Fruit fly (Drosophila melanogaster) whole organism, embryonic: ENCODE measurements around the gene CG32192.

ENCODE experiments used
- CG10366 ChIP-seq: fragments of 200-800 bp; sonication (Bioruptor generic); IDR thresholded peaks from 2 replicates; pipeline ENCODE4 v1.3.6; 2022; ENCODE audit warnings: missing biosample characterization, missing genetic modification characterization
- CG11085 ChIP-seq: fragments of 200-800 bp; sonication (Bioruptor generic); IDR thresholded peaks from 2 replicates; pipeline ENCODE4 v1.3.6; 2022; ENCODE audit warnings: missing biosample characterization, missing genetic modification characterization
- CG14860 ChIP-seq: fragments of 200-800 bp; sonication (Bioruptor generic); IDR thresholded peaks from 3 replicates; pipeline ENCODE4 v1.3.6; 2022; ENCODE audit warnings: missing biosample characterization, missing genetic modification characterization; ENCODE audit not compliant: partially characterized antibody
- CG15011 ChIP-seq: fragments of 200-800 bp; sonication (Bioruptor generic); optimal IDR thresholded peaks from 3 replicates; lab custom pipeline; 2018; ENCODE audit warnings: missing biosample characterization, mild to moderate bottlenecking, missing genetic modification characterization
- CG18764 ChIP-seq: fragments of 200-800 bp; sonication (Bioruptor generic); optimal IDR thresholded peaks from 3 replicates; lab custom pipeline; 2016; ENCODE audit warnings: missing biosample characterization, missing genetic modification characterization
- CG31388 ChIP-seq: fragments of 200-800 bp; sonication (Bioruptor generic); optimal IDR thresholded peaks from 2 replicates; lab custom pipeline; 2016; ENCODE audit warnings: missing biosample characterization, missing genetic modification characterization
- CG3726 ChIP-seq: fragments of 200-800 bp; sonication (Bioruptor generic); IDR thresholded peaks from 3 replicates; pipeline ENCODE4, ENCODE4 v1.3.6; 2022; ENCODE audit warnings: missing biosample characterization, missing genetic modification characterization
- CG3838 ChIP-seq: fragments of 200-800 bp; sonication (Bioruptor generic); optimal IDR thresholded peaks from 3 replicates; lab custom pipeline; 2016; ENCODE audit warnings: missing biosample characterization, missing genetic modification characterization
- CG6765 ChIP-seq: fragments of 200-800 bp; sonication (Bioruptor generic); optimal IDR thresholded peaks from 3 replicates; lab custom pipeline; 2017; ENCODE audit warnings: missing biosample characterization, mild to moderate bottlenecking, missing genetic modification characterization
- CG7271 ChIP-seq: fragments of 200-800 bp; sonication (Bioruptor generic); optimal IDR thresholded peaks from 2 replicates; lab custom pipeline; 2018; ENCODE audit warnings: missing biosample characterization, mild to moderate bottlenecking, missing genetic modification characterization, moderate library complexity
- CHES-1-like ChIP-seq: fragments of 200-800 bp; sonication (Bioruptor generic); optimal IDR thresholded peaks from 2 replicates; lab custom pipeline; 2016; ENCODE audit warnings: missing biosample characterization, missing genetic modification characterization
- CoRest ChIP-seq: fragments of 200-800 bp; sonication (Bioruptor generic); optimal IDR thresholded peaks from 3 replicates; lab custom pipeline; 2018; ENCODE audit warnings: missing biosample characterization, mild to moderate bottlenecking, missing genetic modification characterization, moderate library complexity
- Dbx ChIP-seq: fragments of 200-800 bp; sonication (Bioruptor generic); IDR thresholded peaks from 3 replicates; pipeline ENCODE4 v1.3.6; 2022; ENCODE audit warnings: missing biosample characterization, missing genetic modification characterization
- HLH4C ChIP-seq: fragments of 200-800 bp; sonication (Bioruptor generic); IDR thresholded peaks from 3 replicates; pipeline ENCODE4 v1.3.6; 2022; ENCODE audit warnings: missing biosample characterization, missing genetic modification characterization; ENCODE audit not compliant: partially characterized antibody
- Neu2 ChIP-seq: fragments of 200-800 bp; sonication (Bioruptor generic); optimal IDR thresholded peaks from 3 replicates; lab custom pipeline; 2016; ENCODE audit warnings: missing biosample characterization, missing genetic modification characterization, borderline replicate concordance
- Oaz ChIP-seq: fragments of 200-800 bp; sonication (Bioruptor generic); IDR thresholded peaks from 2 replicates; pipeline ENCODE4 v1.3.6; 2022; ENCODE audit warnings: missing biosample characterization, missing genetic modification characterization
- Vsx1 ChIP-seq: fragments of 200-800 bp; sonication (Bioruptor generic); optimal IDR thresholded peaks from 2 replicates; lab custom pipeline; 2017; ENCODE audit warnings: missing biosample characterization, mild to moderate bottlenecking, missing genetic modification characterization, missing genetic modification reagents
- btn ChIP-seq: fragments of 200-800 bp; sonication (Bioruptor generic); optimal IDR thresholded peaks from 2 replicates; lab custom pipeline; 2016; ENCODE audit warnings: missing biosample characterization, missing genetic modification characterization
- disco-r ChIP-seq: fragments of 200-800 bp; sonication (Bioruptor generic); optimal IDR thresholded peaks from 2 replicates; lab custom pipeline; 2016; ENCODE audit warnings: missing biosample characterization, missing genetic modification characterization
- esg ChIP-seq: fragments of 200-800 bp; sonication (Bioruptor generic); conservative IDR thresholded peaks from 2 replicates; pipeline ENCODE4 v1.3.6; 2022; ENCODE audit warnings: missing biosample characterization, missing genetic modification characterization
- ftz-f1 ChIP-seq: fragments of 200-800 bp; sonication (Bioruptor generic); optimal IDR thresholded peaks from 2 replicates; lab custom pipeline; 2016; ENCODE audit warnings: missing biosample characterization, missing genetic modification characterization
- ind ChIP-seq: fragments of 200-800 bp; sonication (Bioruptor generic); optimal IDR thresholded peaks from 3 replicates; lab custom pipeline; 2016; ENCODE audit warnings: missing biosample characterization, missing genetic modification characterization
- org-1 ChIP-seq: fragments of 200-800 bp; sonication (Bioruptor generic); optimal IDR thresholded peaks from 2 replicates; lab custom pipeline; 2017; ENCODE audit warnings: missing biosample characterization, missing genetic modification characterization
- ro ChIP-seq: fragments of 200-800 bp; sonication (Bioruptor generic); IDR thresholded peaks from 2 replicates; pipeline ENCODE4 v1.3.6; 2022; ENCODE audit warnings: missing biosample characterization, missing genetic modification characterization
- salm ChIP-seq: fragments of 200-800 bp; sonication (Bioruptor generic); optimal IDR thresholded peaks from 2 replicates; lab custom pipeline; 2018; ENCODE audit warnings: missing biosample characterization, mild to moderate bottlenecking, missing genetic modification characterization
- sens ChIP-seq: fragments of 200-800 bp; sonication (Bioruptor generic); peaks from one replicate; lab custom pipeline; 2016; ENCODE audit warnings: missing biosample characterization, missing genetic modification characterization
- sr ChIP-seq: fragments of 200-800 bp; sonication (Bioruptor generic); IDR thresholded peaks from 3 replicates; pipeline ENCODE4 v1.3.6; 2022; ENCODE audit warnings: missing biosample characterization, missing genetic modification characterization
- stc ChIP-seq: fragments of 200-800 bp; sonication (Bioruptor generic); IDR thresholded peaks from 2 replicates; pipeline ENCODE4 v1.3.6; 2022; ENCODE audit warnings: missing biosample characterization, missing genetic modification characterization
- ttk ChIP-seq: fragments of 200-800 bp; sonication (Bioruptor generic); IDR thresholded peaks from 2 replicates; pipeline ENCODE4 v2.1.2; 2022; ENCODE audit warnings: missing biosample characterization, missing genetic modification characterization
- zen2 ChIP-seq: fragments of 200-800 bp; sonication (Bioruptor generic); IDR thresholded peaks from 3 replicates; pipeline ENCODE4 v1.3.6; 2022; ENCODE audit warnings: missing biosample characterization, missing genetic modification characterization; ENCODE audit not compliant: partially characterized antibody

The CG32192 gene

DNA sequence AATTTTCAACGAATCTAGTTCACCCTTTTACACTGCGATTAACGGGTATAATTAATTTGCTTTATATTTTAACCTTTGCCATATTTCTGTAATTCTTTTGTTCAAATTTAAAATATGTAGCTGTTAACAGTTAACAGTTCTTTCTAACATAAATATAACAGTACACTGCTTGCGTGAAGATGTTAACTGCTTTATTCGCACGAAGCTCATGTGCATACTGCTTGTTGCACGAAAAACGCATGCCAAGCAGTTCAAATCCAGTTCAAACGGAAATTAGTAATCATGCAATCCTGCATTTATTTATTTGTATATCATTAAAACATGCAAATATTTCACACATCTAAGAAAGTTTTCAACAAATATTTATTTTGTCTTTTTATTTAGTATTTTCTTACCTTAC, 47.9 kb downstream of the CG32192 start (continued):
- no peak for TF ChIP-seq Neu2
- no peak for TF ChIP-seq ind (GFP tag; lab: Kevin White, UChicago)
- no peak for TF ChIP-seq ro (GFP tag; lab: Robert Waterston, UW)
- TF ChIP-seq esg (GFP tag; lab: Robert Waterston, UW) = no peak
- no peak for TF ChIP-seq CHES-1-like (GFP tag; lab: Kevin White, UChicago)
- TF ChIP-seq salm (tag; lab: Kevin White, UChicago) = no peak
- no peak for TF ChIP-seq Dbx
- TF ChIP-seq sr (GFP tag; lab: Robert Waterston, UW) = no peak
- no peak for TF ChIP-seq CG3838
- TF ChIP-seq CG15011 = no peak
- no peak for TF ChIP-seq org-1 (GFP tag; lab: Kevin White, UChicago)
- TF ChIP-seq stc (GFP tag; lab: Robert Waterston, UW) = no peak
- TF ChIP-seq CG3726 = no peak
- TF ChIP-seq ttk (GFP tag; lab: Robert Waterston, UW) = no peak
- peak; percentile 47; the same call in 2 of the 3 replicates for TF ChIP-seq HLH4C (GFP tag; lab: Robert Waterston, UW)
- no peak for TF ChIP-seq disco-r (GFP tag; lab: Kevin White, UChicago)
- no peak for TF ChIP-seq Vsx1 (GFP tag; lab: Kevin White, UChicago)
- no peak for TF ChIP-seq CG6765 (GFP tag; lab: Kevin White, UChicago)
- no peak for TF ChIP-seq Oaz (GFP tag; lab: Robert Waterston, UW)
- TF ChIP-seq zen2 (GFP tag; lab: Robert Waterston, UW) = no peak
- no peak for TF ChIP-seq CG11085 (GFP tag; lab: Robert Waterston, UW)
- no peak for TF ChIP-seq btn (GFP tag; lab: Kevin White, UChicago)
- TF ChIP-seq CG10366 = no peak
- no peak for TF ChIP-seq CG18764 (GFP tag; lab: Kevin White, UChicago)
- TF ChIP-seq ftz-f1 = no peak
- no peak for TF ChIP-seq CG31388 (GFP tag; lab: Kevin White, UChicago)
- no peak for TF ChIP-seq CG14860 (GFP tag; lab: Robert Waterston, UW)
- TF ChIP-seq CoRest (tag; lab: Kevin White, UChicago) = peak; percentile 54
- no peak for TF ChIP-seq CG7271
- TF ChIP-seq sens (GFP tag; lab: Kevin White, UChicago) = peak; percentile 72
- TF ChIP-seq, all 482 proteins: peak for 72
